Comparison of ENCODE assay signal across 4 worm cellular contexts in genomic region chrX:4788958-4789357, ce11.
A peak's percentile ranks its signal among the peaks of the same experiment; 100 is the strongest.
TF ChIP-seq lines count a peak whose summit lies in the region.

No protein-coding gene starts in this region.

TF ChIP-seq in whole organism, L2 larva, 48 proteins besides CTCF, POLR2A, EP300 and RAD21:
- TF ChIP-seq egl-27 (tag; optimal IDR thresholded peaks at IDR 0.05; lab: Kevin White, UChicago), result no peak
- TF ChIP-seq fos-1 (tag; optimal IDR thresholded peaks at IDR 0.05; lab: Kevin White, UChicago), result peak; percentile 50
- TF ChIP-seq nhr-11 (tag; optimal IDR thresholded peaks at IDR 0.05; lab: Kevin White, UChicago), result no peak
- peak; percentile 32 for TF ChIP-seq F13H6.1 (tag; optimal IDR thresholded peaks at IDR 0.05; lab: Kevin White, UChicago)
- peak; percentile 29 for TF ChIP-seq lin-13 (GFP tag; optimal IDR thresholded peaks at IDR 0.05; lab: Kevin White, UChicago)
- no peak for TF ChIP-seq nhr-10 (tag; optimal IDR thresholded peaks at IDR 0.05; lab: Kevin White, UChicago)
- TF ChIP-seq unc-55 (GFP tag; optimal IDR thresholded peaks at IDR 0.05; lab: Kevin White, UChicago), result peak; percentile 17
- TF ChIP-seq gmeb-1 (tag; optimal IDR thresholded peaks at IDR 0.05; lab: Kevin White, UChicago), result peak; percentile 11
- TF ChIP-seq nhr-12 (tag; optimal IDR thresholded peaks at IDR 0.05; lab: Kevin White, UChicago), result no peak
- TF ChIP-seq ZK546.5 (tag; optimal IDR thresholded peaks at IDR 0.05; lab: Kevin White, UChicago), result no peak
- peak; percentile 80 for TF ChIP-seq nhr-129 (tag; optimal IDR thresholded peaks at IDR 0.05; lab: Kevin White, UChicago)
- peak; percentile 12 for TF ChIP-seq sma-3 (GFP tag; optimal IDR thresholded peaks at IDR 0.05; lab: Kevin White, UChicago)
- no peak for TF ChIP-seq elt-1 (tag; optimal IDR thresholded peaks at IDR 0.05; lab: Kevin White, UChicago)
- no peak for TF ChIP-seq zag-1 (tag; optimal IDR thresholded peaks at IDR 0.05; lab: Kevin White, UChicago)
- TF ChIP-seq sem-4 (tag; optimal IDR thresholded peaks at IDR 0.05; lab: Kevin White, UChicago), result no peak
- no peak for TF ChIP-seq lin-11 (tag; optimal IDR thresholded peaks at IDR 0.05; lab: Kevin White, UChicago)
- TF ChIP-seq C34F6.9 (tag; optimal IDR thresholded peaks at IDR 0.05; lab: Kevin White, UChicago), result peak; percentile 41
- TF ChIP-seq unc-39 (tag; optimal IDR thresholded peaks at IDR 0.05; lab: Kevin White, UChicago), result no peak
- peak; percentile 61 for TF ChIP-seq sma-9 (GFP tag; optimal IDR thresholded peaks at IDR 0.05; lab: Kevin White, UChicago)
- no peak for TF ChIP-seq sma-9 (tag; optimal IDR thresholded peaks at IDR 0.05; lab: Kevin White, UChicago)
- no peak for TF ChIP-seq nhr-237 (tag; optimal IDR thresholded peaks at IDR 0.05; lab: Kevin White, UChicago)
- peak in 1 of 2 experiments; percentile 17 for TF ChIP-seq lsy-2 (tag; optimal IDR thresholded peaks at IDR 0.05; lab: Kevin White, UChicago)

TF ChIP-seq in whole organism, L4 larva, 104 proteins besides CTCF, POLR2A, EP300 and RAD21 (continues in another document):
- TF ChIP-seq sdz-12 (GFP tag; optimal IDR thresholded peaks at IDR 0.05; lab: Kevin White, UChicago) (peak; percentile 57), mdt-29 (GFP tag; IDR thresholded peaks at IDR 0.05; lab: Robert Waterston, UW) (peak; percentile 36; the same call in 1 of the 2 replicates), ctbp-1 (GFP tag; IDR thresholded peaks at IDR 0.05; lab: Robert Waterston, UW) (peak; percentile 85), tra-1 (GFP tag; IDR thresholded peaks at IDR 0.05; lab: Robert Waterston, UW) (peak; percentile 85), nhr-28 (tag; optimal IDR thresholded peaks at IDR 0.05; lab: Kevin White, UChicago) (peak; percentile 23), lin-1 (GFP tag; IDR thresholded peaks at IDR 0.05; lab: Robert Waterston, UW) (peak; percentile 49), snpc-1.2 (GFP tag; IDR thresholded peaks at IDR 0.05; lab: Robert Waterston, UW) (peak; percentile 90), zip-11 (GFP tag; IDR thresholded peaks at IDR 0.05; lab: Robert Waterston, UW) (no peak), lin-29 (GFP tag; IDR thresholded peaks at IDR 0.05; lab: Robert Waterston, UW) (peak; percentile 50; the same call in 1 of the 2 replicates), F44E2.7 (GFP tag; IDR thresholded peaks at IDR 0.05; lab: Robert Waterston, UW) (peak; percentile 78; the same call in 1 of the 2 replicates), lir-3 (tag; optimal IDR thresholded peaks at IDR 0.05; lab: Kevin White, UChicago) (peak; percentile 3), unc-130 (GFP tag; optimal IDR thresholded peaks at IDR 0.05; lab: Kevin White, UChicago) (peak; percentile 18), tag-97 (GFP tag; IDR thresholded peaks at IDR 0.05; lab: Robert Waterston, UW) (no peak), ceh-82 (tag; optimal IDR thresholded peaks at IDR 0.05; lab: Kevin White, UChicago) (no peak), nhr-6 (tag; optimal IDR thresholded peaks at IDR 0.05; lab: Kevin White, UChicago) (no peak), gei-8 (GFP tag; optimal IDR thresholded peaks at IDR 0.05; lab: Kevin White, UChicago) (peak; percentile 43), cey-2 (tag; optimal IDR thresholded peaks at IDR 0.05; lab: Kevin White, UChicago; ENCODE audit: borderline replicate concordance, insufficient read depth) (no peak), nhr-76 (tag; optimal IDR thresholded peaks at IDR 0.05; lab: Kevin White, UChicago) (no peak), jun-1 (tag; optimal IDR thresholded peaks at IDR 0.05; lab: Kevin White, UChicago) (no peak), hmg-1.1 (GFP tag; IDR thresholded peaks at IDR 0.05; lab: Robert Waterston, UW) (peak; percentile 73), set-16 (GFP tag; IDR thresholded peaks at IDR 0.05; lab: Robert Waterston, UW) (no peak), ceh-20 (GFP tag; IDR thresholded peaks at IDR 0.05; lab: Robert Waterston, UW) (peak; percentile 72; the same call in 1 of the 2 replicates), F37D6.2 (tag; optimal IDR thresholded peaks at IDR 0.05; lab: Kevin White, UChicago) (no peak), mdl-1 (tag; optimal IDR thresholded peaks at IDR 0.05; lab: Kevin White, UChicago) (no peak)

TF ChIP-seq in whole organism, late embryonic, 69 proteins besides CTCF, POLR2A, EP300 and RAD21 (continues in another document):
- TF ChIP-seq nfya-1 (tag; optimal IDR thresholded peaks at IDR 0.05; lab: Kevin White, UChicago) (no peak), che-1 (tag; optimal IDR thresholded peaks at IDR 0.05; lab: Kevin White, UChicago) (peak; percentile 50), ceh-45 (GFP tag; IDR thresholded peaks at IDR 0.05; lab: Robert Waterston, UW) (no peak), npax-4 (tag; optimal IDR thresholded peaks at IDR 0.05; lab: Kevin White, UChicago) (no peak), Y22D7AL.16 (tag; optimal IDR thresholded peaks at IDR 0.05; lab: Kevin White, UChicago) (no peak), ceh-9 (tag; optimal IDR thresholded peaks at IDR 0.05; lab: Kevin White, UChicago) (no peak), tbx-2 (tag; optimal IDR thresholded peaks at IDR 0.05; lab: Kevin White, UChicago) (peak; percentile 54), gmeb-2 (tag; optimal IDR thresholded peaks at IDR 0.05; lab: Kevin White, UChicago) (no peak), C08G9.2 (tag; optimal IDR thresholded peaks at IDR 0.05; lab: Kevin White, UChicago) (no peak), ahr-1 (tag; optimal IDR thresholded peaks at IDR 0.05; lab: Kevin White, UChicago) (peak; percentile 38), unc-55 (GFP tag; optimal IDR thresholded peaks at IDR 0.05; lab: Kevin White, UChicago) (no peak), T23F11.4 (GFP tag; optimal IDR thresholded peaks at IDR 0.05; lab: Kevin White, UChicago) (no peak), ceh-34 (tag; optimal IDR thresholded peaks at IDR 0.05; lab: Kevin White, UChicago) (no peak), mec-3 (tag; optimal IDR thresholded peaks at IDR 0.05; lab: Kevin White, UChicago; ENCODE audit: borderline replicate concordance) (no peak), unc-86 (tag; optimal IDR thresholded peaks at IDR 0.05; lab: Kevin White, UChicago) (no peak), tbx-7 (tag; optimal IDR thresholded peaks at IDR 0.05; lab: Kevin White, UChicago) (no peak), ceh-19 (GFP tag; optimal IDR thresholded peaks at IDR 0.05; lab: Kevin White, UChicago) (no peak), ceh-18 (tag; optimal IDR thresholded peaks at IDR 0.05; lab: Kevin White, UChicago) (peak; percentile 19), syd-9 (tag; optimal IDR thresholded peaks at IDR 0.05; lab: Kevin White, UChicago) (no peak), sox-2 (GFP tag; IDR thresholded peaks at IDR 0.05; lab: Robert Waterston, UW) (peak; percentile 3; the same call in 1 of the 2 replicates), ceh-48 (tag; optimal IDR thresholded peaks at IDR 0.05; lab: Kevin White, UChicago) (no peak), C38D4.7 (GFP tag; optimal IDR thresholded peaks at IDR 0.05; lab: Kevin White, UChicago) (peak; percentile 51), odd-2 (tag; optimal IDR thresholded peaks at IDR 0.05; lab: Kevin White, UChicago) (peak; percentile 31), pha-2 (tag; optimal IDR thresholded peaks at IDR 0.05; lab: Kevin White, UChicago) (no peak), nhr-11 (tag; optimal IDR thresholded peaks at IDR 0.05; lab: Kevin White, UChicago) (no peak), hlh-6 (tag; optimal IDR thresholded peaks at IDR 0.05; lab: Kevin White, UChicago) (no peak), K09A11.1 (tag; optimal IDR thresholded peaks at IDR 0.05; lab: Kevin White, UChicago; ENCODE audit: insufficient read depth) (peak; percentile 60)

TF ChIP-seq in whole organism, mixed stage, embryonic, 35 proteins besides CTCF, POLR2A, EP300 and RAD21 (continues in another document):
- TF ChIP-seq ceh-39 (tag; optimal IDR thresholded peaks at IDR 0.05; lab: Kevin White, UChicago), result no peak
- TF ChIP-seq lsy-2 (tag; optimal IDR thresholded peaks at IDR 0.05; lab: Kevin White, UChicago), result no peak
- TF ChIP-seq zip-8 (tag; optimal IDR thresholded peaks at IDR 0.05; lab: Kevin White, UChicago), result no peak
- TF ChIP-seq flh-1 (GFP tag; optimal IDR thresholded peaks at IDR 0.05; lab: Kevin White, UChicago), result no peak
- peak; percentile 45 for TF ChIP-seq mls-2 (tag; optimal IDR thresholded peaks at IDR 0.05; lab: Kevin White, UChicago)
- peak; percentile 81 for TF ChIP-seq cnd-1 (tag; optimal IDR thresholded peaks at IDR 0.05; lab: Kevin White, UChicago)
- TF ChIP-seq ceh-43 (GFP tag; optimal IDR thresholded peaks at IDR 0.05; lab: Kevin White, UChicago), result no peak
- peak; percentile 85 for TF ChIP-seq ceh-83 (GFP tag; optimal IDR thresholded peaks at IDR 0.05; lab: Kevin White, UChicago)
- TF ChIP-seq nhr-12 (tag; optimal IDR thresholded peaks at IDR 0.05; lab: Kevin White, UChicago), result no peak
- TF ChIP-seq nhr-2 (tag; optimal IDR thresholded peaks at IDR 0.05; lab: Kevin White, UChicago), result no peak
- TF ChIP-seq drap-1 (GFP tag; optimal IDR thresholded peaks at IDR 0.05; lab: Kevin White, UChicago), result peak; percentile 66
- no peak for TF ChIP-seq elt-1 (tag; optimal IDR thresholded peaks at IDR 0.05; lab: Kevin White, UChicago; ENCODE audit: borderline replicate concordance, insufficient read depth)
- TF ChIP-seq tbx-8 (GFP tag; optimal IDR thresholded peaks at IDR 0.05; lab: Kevin White, UChicago), result no peak
- TF ChIP-seq mep-1 (tag; optimal IDR thresholded peaks at IDR 0.05; lab: Kevin White, UChicago), result no peak
- TF ChIP-seq nhr-76 (tag; optimal IDR thresholded peaks at IDR 0.05; lab: Kevin White, UChicago), result no peak
- TF ChIP-seq nhr-237 (tag; optimal IDR thresholded peaks at IDR 0.05; lab: Kevin White, UChicago), result no peak
- TF ChIP-seq snpc-4 (tag; optimal IDR thresholded peaks at IDR 0.05; lab: Kevin White, UChicago), result no peak
- TF ChIP-seq unc-62 (GFP tag; optimal IDR thresholded peaks at IDR 0.05; lab: Kevin White, UChicago), result peak; percentile 8
- no peak for TF ChIP-seq mab-5 (tag; optimal IDR thresholded peaks at IDR 0.05; lab: Kevin White, UChicago)
- TF ChIP-seq pha-4 (tag; optimal IDR thresholded peaks at IDR 0.05; lab: Kevin White, UChicago), result no peak
- no peak for TF ChIP-seq hlh-1 (tag; optimal IDR thresholded peaks at IDR 0.05; lab: Kevin White, UChicago)
- TF ChIP-seq ham-2 (GFP tag; optimal IDR thresholded peaks at IDR 0.05; lab: Kevin White, UChicago), result no peak
- no peak for TF ChIP-seq ztf-11 (tag; optimal IDR thresholded peaks at IDR 0.05; lab: Kevin White, UChicago)
- no peak for TF ChIP-seq blmp-1 (tag; optimal IDR thresholded peaks at IDR 0.05; lab: Kevin White, UChicago)
- TF ChIP-seq bed-3 (GFP tag; optimal IDR thresholded peaks at IDR 0.05; lab: Kevin White, UChicago), result no peak
- TF ChIP-seq unc-39 (tag; optimal IDR thresholded peaks at IDR 0.05; lab: Kevin White, UChicago), result no peak
- TF ChIP-seq lin-13 (tag; optimal IDR thresholded peaks at IDR 0.05; lab: Kevin White, UChicago), result no peak
- TF ChIP-seq sptf-1 (tag; optimal IDR thresholded peaks at IDR 0.05; lab: Kevin White, UChicago), result peak; percentile 72
- no peak for TF ChIP-seq ces-1 (GFP tag; optimal IDR thresholded peaks at IDR 0.05; lab: Kevin White, UChicago)
- TF ChIP-seq M03D4.4 (tag; optimal IDR thresholded peaks at IDR 0.05; lab: Kevin White, UChicago), result peak; percentile 79
- TF ChIP-seq nhr-28 (tag; optimal IDR thresholded peaks at IDR 0.05; lab: Kevin White, UChicago), result no peak
- TF ChIP-seq lin-32 (GFP tag; optimal IDR thresholded peaks at IDR 0.05; lab: Kevin White, UChicago), result no peak
